Worm (Caenorhabditis elegans) whole organism, L2 larva: ENCODE data around the gene C07H6.2.

Experiments
- ZK546.5 ChIP-seq: sonication (generic microtip); optimal IDR thresholded peaks from 2 replicates; lab custom pipeline; 2017; ENCODE audit warnings: missing biosample characterization, missing genetic modification characterization
- ama-1 ChIP-seq: fragments of 150-350 bp; optimal IDR thresholded peaks from 2 replicates; lab custom pipeline; 2018; ENCODE audit warnings: inconsistent platforms
- lin-13 ChIP-seq: fragments of 150-350 bp; optimal IDR thresholded peaks from 2 replicates; lab custom pipeline; 2014; ENCODE audit warnings: missing biosample characterization, missing genetic modification reagents, missing genetic modification characterization
- lin-39 ChIP-seq: fragments of 150-350 bp; optimal IDR thresholded peaks from 2 replicates; lab custom pipeline; 2014; ENCODE audit warnings: missing biosample characterization, missing genetic modification reagents, missing genetic modification characterization
- nhr-12 ChIP-seq: fragments of 150-350 bp; optimal IDR thresholded peaks from 2 replicates; lab custom pipeline; 2014; ENCODE audit warnings: missing biosample characterization, missing genetic modification characterization
- nhr-23 ChIP-seq: fragments of 150-350 bp; optimal IDR thresholded peaks from 2 replicates; lab custom pipeline; 2014; ENCODE audit warnings: missing biosample characterization, missing genetic modification reagents, missing genetic modification characterization
- snpc-4 ChIP-seq: fragments of 150-350 bp; optimal IDR thresholded peaks from 2 replicates; lab custom pipeline; 2014; ENCODE audit warnings: missing biosample characterization, missing genetic modification characterization

ce11 chrIII:7499421-7499902 lies 21.3 kb upstream of the C07H6.2 start, which contains the start of the genes C07H6.9 and sap-140:
- TF ChIP-seq ZK546.5 (tag; lab: Kevin White, UChicago) (no peak), nhr-12 (tag; lab: Kevin White, UChicago) (no peak), lin-13 (GFP tag; lab: Kevin White, UChicago) (peak; percentile 90), lin-39 (tag; lab: Kevin White, UChicago) (no peak), ama-1 (lab: Kevin White, UChicago) (peak; percentile 50), nhr-23 (tag; lab: Kevin White, UChicago) (no peak), snpc-4 (tag; lab: Kevin White, UChicago) (peak; percentile 54)
